Worm (Caenorhabditis elegans) whole organism, early embryonic: ENCODE measurements around the gene sdz-31.

Source experiments
- ama-1 ChIP-seq: fragments of 150-350 bp; optimal IDR thresholded peaks from 2 replicates; lab custom pipeline; 2014
- ceh-13 ChIP-seq: fragments of 200-800 bp; sonication (Bioruptor generic); optimal IDR thresholded peaks from 2 replicates; lab custom pipeline; 2018; ENCODE audit warnings: mild to moderate bottlenecking, missing genetic modification characterization, missing compliant biosample characterization
- ets-7 ChIP-seq: sonication (generic microtip); optimal IDR thresholded peaks from 2 replicates; lab custom pipeline; 2016; ENCODE audit warnings: missing genotype, missing genetic modification characterization, missing compliant biosample characterization

DNA sequence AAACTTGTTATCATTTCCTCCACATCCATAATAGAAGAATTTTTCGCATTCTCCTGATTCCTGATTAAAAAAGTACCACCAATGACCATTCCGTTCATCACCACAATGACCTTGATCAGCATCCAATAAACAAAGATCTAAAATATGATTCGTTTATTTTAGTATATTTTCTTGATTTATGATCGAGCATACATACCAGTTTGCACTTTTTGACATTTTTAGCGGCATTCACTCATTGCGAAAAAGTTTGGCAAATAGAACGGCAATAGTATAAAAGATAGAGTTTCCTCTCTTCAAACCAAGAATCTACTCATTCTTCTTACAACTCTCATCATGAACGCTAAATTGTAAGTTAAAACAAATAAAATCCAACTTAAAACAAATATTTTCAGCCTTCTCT, 33.9 kb downstream of the sdz-31 start, which contains the start of gene fipr-10:
- TF ChIP-seq ama-1 (lab: Kevin White, UChicago) (no peak), ceh-13 (GFP tag; lab: Kevin White, UChicago) (no peak), ets-7 (no peak)
